Comparison of ENCODE assay signal across 4 fruit fly cellular contexts in the genomic region with DNA sequence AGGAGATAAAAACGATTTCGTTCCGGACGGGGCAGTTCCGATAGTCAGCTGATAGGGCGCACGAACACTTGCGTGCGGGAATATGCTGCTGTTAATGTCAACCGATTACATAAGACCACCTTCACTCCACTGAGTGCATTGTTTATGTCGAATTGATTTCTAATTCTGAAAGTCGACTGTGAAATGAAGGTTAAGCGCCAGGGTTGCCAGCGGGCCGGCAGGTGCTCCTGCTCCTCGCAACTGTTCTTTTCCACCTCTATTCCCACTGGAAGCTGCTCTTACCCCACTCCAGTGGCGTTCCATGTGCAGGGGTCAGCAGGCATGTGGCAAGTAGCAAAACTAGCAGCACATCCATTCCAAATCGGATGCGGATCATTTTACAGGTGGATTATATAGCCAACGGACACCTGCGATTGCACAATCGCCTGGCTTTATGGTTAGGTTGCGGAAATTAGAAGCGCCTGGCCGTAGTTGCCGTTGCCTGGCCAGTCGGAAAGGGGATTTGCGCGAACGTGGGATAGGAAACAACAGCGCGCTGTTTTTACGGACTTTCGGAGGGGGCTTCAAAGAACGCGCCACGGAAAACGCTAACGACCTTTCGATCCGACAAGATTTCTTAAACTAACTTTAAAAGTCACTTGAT.
A peak's percentile ranks its signal among the peaks of the same experiment; 100 is the strongest.
TF ChIP-seq lines count a peak whose summit lies in the region.

cue (minus strand) TSS at position 641 of the 643 bp plus-strand sequence.

- no peak for TF ChIP-seq CTCF in whole organism, embryonic (GFP tag; optimal IDR thresholded peaks at IDR 0.05; lab: Kevin White, UChicago)

TF ChIP-seq in whole organism, adult, 20 proteins besides CTCF, POLR2A, EP300 and RAD21:
- TF ChIP-seq CG1620 (GFP tag; optimal IDR thresholded peaks at IDR 0.05; lab: Kevin White, UChicago) (no peak), Mnt (GFP tag; optimal IDR thresholded peaks at IDR 0.05; lab: Kevin White, UChicago) (no peak), pad (GFP tag; optimal IDR thresholded peaks at IDR 0.05; lab: Kevin White, UChicago) (no peak), tj (GFP tag; optimal IDR thresholded peaks at IDR 0.05; lab: Kevin White, UChicago) (peak; percentile 43), CG11617 (GFP tag; optimal IDR thresholded peaks at IDR 0.05; lab: Kevin White, UChicago) (no peak), toe (GFP tag; optimal IDR thresholded peaks at IDR 0.05; lab: Kevin White, UChicago) (peak; percentile 0), ovo (GFP tag; optimal IDR thresholded peaks at IDR 0.05; lab: Kevin White, UChicago) (peak; percentile 24), CG14711 (tag; optimal IDR thresholded peaks at IDR 0.05; lab: Kevin White, UChicago) (peak; percentile 74), CG33017 (tag; optimal IDR thresholded peaks at IDR 0.05; lab: Kevin White, UChicago) (no peak), bab1 (GFP tag; optimal IDR thresholded peaks at IDR 0.05; lab: Kevin White, UChicago) (no peak), CG5204 (GFP tag; optimal IDR thresholded peaks at IDR 0.05; lab: Kevin White, UChicago) (no peak), kay (GFP tag; lab: Kevin White, UChicago; ENCODE audit: borderline replicate concordance) (no peak), cic (GFP tag; optimal IDR thresholded peaks at IDR 0.05; lab: Kevin White, UChicago) (no peak), CG12768 (GFP tag; optimal IDR thresholded peaks at IDR 0.05; lab: Kevin White, UChicago) (peak; percentile 13), Hr96 (GFP tag; optimal IDR thresholded peaks at IDR 0.05; lab: Kevin White, UChicago) (no peak), CG7045 (GFP tag; optimal IDR thresholded peaks at IDR 0.05; lab: Kevin White, UChicago) (no peak), Clk (GFP tag; optimal IDR thresholded peaks at IDR 0.05; lab: Kevin White, UChicago) (no peak), cnc (optimal IDR thresholded peaks at IDR 0.05; lab: Kevin White, UChicago) (no peak), CG7101 (tag; optimal IDR thresholded peaks at IDR 0.05; lab: Kevin White, UChicago) (no peak), Crg-1 (GFP tag; optimal IDR thresholded peaks at IDR 0.05; lab: Kevin White, UChicago) (no peak)

TF ChIP-seq in whole organism, embryonic, 481 proteins besides CTCF, POLR2A, EP300 and RAD21 (continues in another document):
- no peak for TF ChIP-seq tin (GFP tag; optimal IDR thresholded peaks at IDR 0.05; lab: Kevin White, UChicago)
- TF ChIP-seq Jarid2 (GFP tag; optimal IDR thresholded peaks at IDR 0.05; lab: Kevin White, UChicago) = peak; percentile 70
- peak; percentile 70 for TF ChIP-seq Ets65A (GFP tag; lab: Kevin White, UChicago)
- 0 out of 2 replicates have a peak, but pooled peaks have one; percentile 6 for TF ChIP-seq seq (GFP tag; IDR thresholded peaks at IDR 0.05; lab: Robert Waterston, UW)
- peak; percentile 75; the same call in 2 of the 3 replicates for TF ChIP-seq CG6175 (GFP tag; IDR thresholded peaks at IDR 0.05; lab: Robert Waterston, UW)
- TF ChIP-seq CG10274 (GFP tag; optimal IDR thresholded peaks at IDR 0.05; lab: Kevin White, UChicago) = peak; percentile 96
- TF ChIP-seq CG18011 (GFP tag; optimal IDR thresholded peaks at IDR 0.05; lab: Kevin White, UChicago) = no peak
- peak; percentile 53 for TF ChIP-seq ftz-f1 (GFP tag; optimal IDR thresholded peaks at IDR 0.05; lab: Kevin White, UChicago)
- TF ChIP-seq otp (GFP tag; IDR thresholded peaks at IDR 0.05; lab: Robert Waterston, UW) = 0 out of 3 replicates have a peak, but pooled peaks have one; percentile 16
- peak in 1 of 2 experiments; percentile 97 for TF ChIP-seq Pdp1 (GFP tag; optimal IDR thresholded peaks at IDR 0.05; lab: Kevin White, UChicago)
- TF ChIP-seq MTF-1 (GFP tag; optimal IDR thresholded peaks at IDR 0.05; lab: Kevin White, UChicago; ENCODE audit: borderline replicate concordance) = peak; percentile 38
- TF ChIP-seq Elba2 (GFP tag; optimal IDR thresholded peaks at IDR 0.05; lab: Kevin White, UChicago) = peak; percentile 17
- TF ChIP-seq CG15479 (GFP tag; optimal IDR thresholded peaks at IDR 0.05; lab: Kevin White, UChicago) = peak; percentile 48
- TF ChIP-seq Mad (GFP tag; optimal IDR thresholded peaks at IDR 0.05; lab: Kevin White, UChicago) = no peak
- 0 out of 2 replicates have a peak, but pooled peaks have one; percentile 14 for TF ChIP-seq chm (GFP tag; IDR thresholded peaks at IDR 0.05; lab: Robert Waterston, UW)
- peak; percentile 43 for TF ChIP-seq MESR4 (GFP tag; optimal IDR thresholded peaks at IDR 0.05; lab: Kevin White, UChicago)
- TF ChIP-seq crp (GFP tag; optimal IDR thresholded peaks at IDR 0.05; lab: Kevin White, UChicago) = peak in 1 of 2 experiments; percentile 33
- no peak for TF ChIP-seq CG8290 (GFP tag; optimal IDR thresholded peaks at IDR 0.05; lab: Kevin White, UChicago)
- peak in 1 of 2 experiments; percentile 14 for TF ChIP-seq CG8290 (tag; optimal IDR thresholded peaks at IDR 0.05; lab: Kevin White, UChicago)
- peak; percentile 15; the same call in 1 of the 2 replicates for TF ChIP-seq Atf6 (GFP tag; IDR thresholded peaks at IDR 0.05; lab: Robert Waterston, UW)

TF ChIP-seq in whole organism, prepupa, 60 proteins besides CTCF, POLR2A, EP300 and RAD21:
- TF ChIP-seq salr (GFP tag; optimal IDR thresholded peaks at IDR 0.05; lab: Kevin White, UChicago) = no peak
- no peak for TF ChIP-seq cyc (GFP tag; optimal IDR thresholded peaks at IDR 0.05; lab: Kevin White, UChicago)
- peak; percentile 20 for TF ChIP-seq vri (GFP tag; optimal IDR thresholded peaks at IDR 0.05; lab: Kevin White, UChicago)
- TF ChIP-seq svp (GFP tag; lab: Kevin White, UChicago) = peak; percentile 44

TF ChIP-seq in whole organism, wandering third instar larva, 38 proteins besides CTCF, POLR2A, EP300 and RAD21:
- TF ChIP-seq OdsH (GFP tag; optimal IDR thresholded peaks at IDR 0.05; lab: Kevin White, UChicago) (no peak), h (GFP tag; optimal IDR thresholded peaks at IDR 0.05; lab: Kevin White, UChicago) (peak; percentile 29)
